Worm (Caenorhabditis elegans) whole organism, L1 larva: ENCODE measurements around the gene nhr-149.

ENCODE experiments used
- efl-1 ChIP-seq, 4 experiments: fragments of 150-350 bp; optimal IDR thresholded peaks in 3 of 4; peaks in 1 of 4; 1 replicate in 1 of 4; 2 replicates in 3 of 4; lab custom pipeline; 2014; ENCODE audit warnings: missing biosample characterization in 2 of 4, missing genetic modification characterization in 2 of 4, missing genetic modification reagents in 2 of 4
- skn-1 ChIP-seq: fragments of 150-350 bp; optimal IDR thresholded peaks from 2 replicates; lab custom pipeline; 2014; ENCODE audit warnings: missing biosample characterization, missing genetic modification characterization
- sptf-1 ChIP-seq: fragments of 150-350 bp; optimal IDR thresholded peaks from 2 replicates; lab custom pipeline; 2014; ENCODE audit warnings: missing biosample characterization, missing genetic modification characterization
- ztf-4 ChIP-seq: fragments of 150-350 bp; optimal IDR thresholded peaks from 2 replicates; lab custom pipeline; 2014; ENCODE audit warnings: missing biosample characterization, missing genetic modification characterization

DNA sequence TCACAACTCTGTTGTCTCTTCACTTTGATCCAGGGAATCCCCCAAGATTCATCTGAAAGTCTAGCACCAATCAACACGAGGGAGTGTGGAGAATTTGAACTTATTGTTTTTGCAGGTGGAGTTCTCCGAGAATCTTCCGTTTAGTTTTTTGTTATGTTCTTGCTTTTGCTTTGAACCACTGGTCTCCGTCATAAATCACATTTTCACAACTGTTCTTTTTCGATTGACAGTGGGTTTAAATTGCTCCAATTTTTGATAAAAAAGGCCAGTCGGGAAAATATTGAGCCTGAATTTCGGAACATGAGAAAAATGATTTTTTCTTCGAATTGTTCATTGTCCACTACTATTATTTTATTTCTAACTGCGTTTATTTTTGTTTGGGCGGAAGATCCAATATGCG, 27.5 kb downstream of the nhr-149 start, which contains the start of gene F10G2.10:
- TF ChIP-seq ztf-4 (tag; lab: Kevin White, UChicago) (no peak), efl-1 (optimal IDR thresholded peaks at IDR 0.05; lab: Kevin White, UChicago) (no peak), efl-1 (GFP tag; optimal IDR thresholded peaks at IDR 0.05 in 1 of 2; lab: Kevin White, UChicago) (no peak), skn-1 (tag; lab: Kevin White, UChicago) (no peak), sptf-1 (no peak)
